Worm (Caenorhabditis elegans): ENCODE measurements around the gene Y105C5B.11.

DNA sequence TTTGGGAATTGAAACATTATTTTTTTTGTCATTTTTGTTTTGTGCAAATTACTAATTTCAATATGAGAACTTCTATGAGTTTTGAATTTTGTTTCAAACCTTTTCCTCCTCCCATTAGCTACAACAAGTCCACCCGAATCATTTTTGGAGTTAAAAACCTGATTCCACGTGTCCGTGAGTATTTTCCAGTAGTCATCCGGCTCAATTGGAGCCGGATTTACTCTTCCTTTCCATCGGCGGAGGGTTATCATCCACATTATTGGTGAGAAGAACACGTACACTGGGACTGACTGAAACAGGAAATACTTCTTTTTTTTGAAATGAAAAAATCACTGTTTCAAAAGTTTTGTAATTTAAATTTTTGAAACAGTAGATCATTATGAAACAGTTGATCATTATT, 18.3 kb downstream of the Y105C5B.11 start:
- TF ChIP-seq tab-1 (GFP tag; IDR thresholded peaks at IDR 0.05) (no peak), ztf-29 (GFP tag; IDR thresholded peaks at IDR 0.05) (no peak), ztf-23 (GFP tag; IDR thresholded peaks at IDR 0.05) (no peak), klf-2 (GFP tag; conservative IDR thresholded peaks at IDR 0.05) (no peak), T22C8.4 (GFP tag; IDR thresholded peaks at IDR 0.05) (no peak), cog-1 (tag; optimal IDR thresholded peaks at IDR 0.05) (no peak), ref-1 (GFP tag; conservative IDR thresholded peaks at IDR 0.05) (no peak)

Data from whole organism, midembryonic.